Fruit fly (Drosophila melanogaster): ENCODE measurements around the gene CG14441.

The CG14441 gene

dm6 chrX:6656023-6656594 lies 43.2 kb upstream of the CG14441 start (continued):
- peak; percentile 17 for TF ChIP-seq B-H2 (GFP tag; optimal IDR thresholded peaks at IDR 0.05)
- TF ChIP-seq CG10979 (tag; optimal IDR thresholded peaks at IDR 0.05) = peak; percentile 82
- TF ChIP-seq CG3838 (GFP tag; optimal IDR thresholded peaks at IDR 0.05) = peak; percentile 26
- TF ChIP-seq CG12104 (GFP tag; optimal IDR thresholded peaks at IDR 0.05) = peak; percentile 86
- peak; percentile 90 for TF ChIP-seq CG18599 (GFP tag; optimal IDR thresholded peaks at IDR 0.05)
- TF ChIP-seq dysf (GFP tag; IDR thresholded peaks at IDR 0.05) = peak; percentile 89
- peak; percentile 82 for TF ChIP-seq ewg (GFP tag; optimal IDR thresholded peaks at IDR 0.05)
- peak; percentile 76 for TF ChIP-seq CG9932 (GFP tag; IDR thresholded peaks at IDR 0.05)
- TF ChIP-seq CG42726 (GFP tag; IDR thresholded peaks at IDR 0.05; ENCODE audit: partially characterized antibody) = no peak
- TF ChIP-seq CG8290 (GFP tag; optimal IDR thresholded peaks at IDR 0.05) = peak; percentile 28
- TF ChIP-seq CG8290 (tag; optimal IDR thresholded peaks at IDR 0.05) = peak in 1 of 2 experiments; percentile 77
- peak; percentile 50; the same call in 1 of the 2 replicates for TF ChIP-seq CG5953 (GFP tag; IDR thresholded peaks at IDR 0.05)
- peak; percentile 69 for TF ChIP-seq CG6765 (GFP tag; optimal IDR thresholded peaks at IDR 0.05)
- TF ChIP-seq CG12744 (GFP tag; optimal IDR thresholded peaks at IDR 0.05) = peak; percentile 35
- TF ChIP-seq Hr78 (GFP tag; optimal IDR thresholded peaks at IDR 0.05) = peak in 1 of 2 experiments; percentile 50
- TF ChIP-seq Myb (GFP tag; optimal IDR thresholded peaks at IDR 0.05) = peak; percentile 60
- no peak for TF ChIP-seq CG7271 (tag; optimal IDR thresholded peaks at IDR 0.05)
- TF ChIP-seq CG8089 (GFP tag; optimal IDR thresholded peaks at IDR 0.05) = peak; percentile 68
- TF ChIP-seq CG18262 (tag; optimal IDR thresholded peaks at IDR 0.05) = peak; percentile 85
- TF ChIP-seq CG2120 (GFP tag; optimal IDR thresholded peaks at IDR 0.05) = peak; percentile 92
- peak; percentile 78 for TF ChIP-seq eyg (GFP tag; optimal IDR thresholded peaks at IDR 0.05)
- TF ChIP-seq Blimp-1 (GFP tag; optimal IDR thresholded peaks at IDR 0.05) = peak; percentile 78
- TF ChIP-seq cas (GFP tag; IDR thresholded peaks at IDR 0.05) = peak; percentile 44; the same call in 1 of the 2 replicates
- TF ChIP-seq peb (GFP tag; IDR thresholded peaks at IDR 0.05) = peak; percentile 60
- peak; percentile 56 for TF ChIP-seq kay (GFP tag; optimal IDR thresholded peaks at IDR 0.05)
- TF ChIP-seq crp (GFP tag; optimal IDR thresholded peaks at IDR 0.05) = peak in 1 of 2 experiments; percentile 37
- TF ChIP-seq prd (optimal IDR thresholded peaks at IDR 0.05) = no peak
- peak; percentile 87 for TF ChIP-seq prd (GFP tag; IDR thresholded peaks at IDR 0.05)
- TF ChIP-seq dan (GFP tag; IDR thresholded peaks at IDR 0.05) = no peak
- TF ChIP-seq CG1647 (GFP tag; optimal IDR thresholded peaks at IDR 0.05) = peak; percentile 70
- peak; percentile 85 for TF ChIP-seq CG32532 (GFP tag; IDR thresholded peaks at IDR 0.05)
- peak; percentile 88; the same call in 1 of the 2 replicates for TF ChIP-seq Atf6 (GFP tag; IDR thresholded peaks at IDR 0.05)
- peak; percentile 71 for TF ChIP-seq CG8765 (GFP tag; IDR thresholded peaks at IDR 0.05)
- TF ChIP-seq Ravus (GFP tag; IDR thresholded peaks at IDR 0.05) = peak; percentile 46; the same call in 1 of the 2 replicates
- TF ChIP-seq CG3281 (GFP tag; optimal IDR thresholded peaks at IDR 0.05) = peak; percentile 89
- no peak for TF ChIP-seq lov (optimal IDR thresholded peaks at IDR 0.05)
- TF ChIP-seq lov (GFP tag; IDR thresholded peaks at IDR 0.05) = 0 out of 3 replicates have a peak, but pooled peaks have one; percentile 45
- TF ChIP-seq tna (GFP tag; IDR thresholded peaks at IDR 0.05; ENCODE audit: partially characterized antibody) = no peak
- peak; percentile 50 for TF ChIP-seq CG3407 (GFP tag; optimal IDR thresholded peaks at IDR 0.05)
- TF ChIP-seq sr (GFP tag; IDR thresholded peaks at IDR 0.05) = no peak
- TF ChIP-seq nerfin-2 (GFP tag; IDR thresholded peaks at IDR 0.05; ENCODE audit: partially characterized antibody) = no peak
- TF ChIP-seq Neu2 (GFP tag; optimal IDR thresholded peaks at IDR 0.05; ENCODE audit: borderline replicate concordance) = peak; percentile 20
- peak; percentile 82 for TF ChIP-seq CG9437 (GFP tag; optimal IDR thresholded peaks at IDR 0.05)
- peak; percentile 55; the same call in 1 of the 2 replicates for TF ChIP-seq Poxn (GFP tag; IDR thresholded peaks at IDR 0.05)
- no peak for TF ChIP-seq CG7745 (tag; optimal IDR thresholded peaks at IDR 0.05)
- TF ChIP-seq scrt (GFP tag; optimal IDR thresholded peaks at IDR 0.05) = peak; percentile 78
- TF ChIP-seq ttk (GFP tag; IDR thresholded peaks at IDR 0.05) = peak; percentile 78
- TF ChIP-seq CG4328 (GFP tag; optimal IDR thresholded peaks at IDR 0.05) = peak; percentile 69
- TF ChIP-seq sisA (GFP tag; IDR thresholded peaks at IDR 0.05) = peak; percentile 85
- peak; percentile 34 for TF ChIP-seq Sry-δ (GFP tag; optimal IDR thresholded peaks at IDR 0.05)

Data from whole organism, embryonic.